Worm (Caenorhabditis elegans): ENCODE results near the gene tir-1.

tir-1 gene

DNA sequence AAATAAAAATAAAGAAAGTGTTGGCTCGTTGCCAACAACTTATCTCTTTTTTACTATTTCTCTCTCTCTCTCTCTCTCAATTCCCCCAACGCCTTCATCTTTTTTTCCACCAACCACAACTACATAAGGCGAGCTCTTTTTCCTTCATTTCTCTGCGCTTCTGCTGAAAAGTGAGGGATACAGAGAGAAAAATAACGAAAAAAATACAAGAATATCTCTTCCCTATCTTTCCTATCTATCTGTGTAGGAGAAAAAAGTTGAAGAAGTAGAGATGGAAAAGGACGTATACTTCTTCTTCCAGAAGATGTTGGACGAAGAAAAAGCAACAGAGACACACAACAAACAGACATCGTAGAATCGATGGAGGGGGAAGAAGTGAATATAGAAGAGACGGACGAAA, 2.6 kb downstream of the tir-1 start:
- TF ChIP-seq hlh-1 (tag; optimal IDR thresholded peaks at IDR 0.05) (no peak), ces-1 (GFP tag; optimal IDR thresholded peaks at IDR 0.05) (peak; percentile 62), unc-39 (tag; optimal IDR thresholded peaks at IDR 0.05) (no peak)

DNA sequence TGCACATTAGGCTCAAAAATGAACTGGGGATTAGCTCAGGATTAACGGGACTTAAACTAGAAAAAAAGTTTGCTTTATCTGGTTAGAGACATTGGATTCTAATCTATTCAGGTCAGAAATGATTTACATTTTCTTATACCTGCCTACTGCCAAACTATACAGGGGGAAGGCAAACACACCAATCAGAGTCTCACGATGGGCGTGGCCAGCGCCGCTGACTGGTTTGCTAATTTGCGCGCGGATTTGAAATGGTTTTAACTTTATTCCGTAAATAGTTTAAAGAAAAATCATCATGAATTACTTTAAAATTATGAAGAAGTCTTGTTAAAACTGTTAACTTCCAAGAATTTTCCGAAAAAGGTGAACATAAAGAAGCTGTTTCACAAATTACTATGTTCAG, 3.1 kb downstream of the tir-1 start:
- TF ChIP-seq unc-120 (tag; optimal IDR thresholded peaks at IDR 0.05; ENCODE audit: poor library complexity, severe bottlenecking) (no peak), unc-39 (tag; optimal IDR thresholded peaks at IDR 0.05) (no peak), ces-1 (GFP tag; optimal IDR thresholded peaks at IDR 0.05) (no peak), mep-1 (tag; optimal IDR thresholded peaks at IDR 0.05) (no peak), ceh-43 (GFP tag; optimal IDR thresholded peaks at IDR 0.05) (no peak), flh-1 (GFP tag; optimal IDR thresholded peaks at IDR 0.05) (no peak)

DNA sequence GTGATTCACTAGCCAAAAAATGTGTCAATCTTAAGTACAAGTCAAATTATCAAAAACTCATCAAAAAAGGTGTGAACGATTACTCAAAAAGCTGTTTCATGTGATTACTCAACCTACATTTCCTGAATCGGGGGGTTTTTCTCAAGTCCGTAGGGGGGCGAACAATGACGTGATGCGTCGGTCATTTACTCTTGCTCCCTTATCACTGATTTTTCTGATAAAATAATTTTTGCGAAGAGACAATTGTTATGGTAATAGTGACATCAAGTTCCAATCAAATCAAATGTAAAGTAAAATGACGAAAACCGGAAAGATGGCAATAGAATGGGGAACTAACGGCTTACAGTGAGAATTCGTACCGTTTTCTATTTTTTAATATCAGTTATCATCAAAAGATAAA, 7.5 kb downstream of the tir-1 start:
- TF ChIP-seq unc-62 (GFP tag; optimal IDR thresholded peaks at IDR 0.05): no peak
- no peak for TF ChIP-seq mls-2 (tag; optimal IDR thresholded peaks at IDR 0.05)
- TF ChIP-seq ztf-11 (tag; optimal IDR thresholded peaks at IDR 0.05): no peak
- TF ChIP-seq lsy-2 (tag; optimal IDR thresholded peaks at IDR 0.05): no peak
- no peak for TF ChIP-seq M03D4.4 (tag; optimal IDR thresholded peaks at IDR 0.05)
- TF ChIP-seq zip-8 (tag; optimal IDR thresholded peaks at IDR 0.05): no peak
- no peak for TF ChIP-seq ham-2 (GFP tag; optimal IDR thresholded peaks at IDR 0.05)
- TF ChIP-seq unc-39 (tag; optimal IDR thresholded peaks at IDR 0.05): no peak
- TF ChIP-seq pha-4 (tag; optimal IDR thresholded peaks at IDR 0.05): no peak
- TF ChIP-seq ces-1 (GFP tag; optimal IDR thresholded peaks at IDR 0.05): no peak

DNA sequence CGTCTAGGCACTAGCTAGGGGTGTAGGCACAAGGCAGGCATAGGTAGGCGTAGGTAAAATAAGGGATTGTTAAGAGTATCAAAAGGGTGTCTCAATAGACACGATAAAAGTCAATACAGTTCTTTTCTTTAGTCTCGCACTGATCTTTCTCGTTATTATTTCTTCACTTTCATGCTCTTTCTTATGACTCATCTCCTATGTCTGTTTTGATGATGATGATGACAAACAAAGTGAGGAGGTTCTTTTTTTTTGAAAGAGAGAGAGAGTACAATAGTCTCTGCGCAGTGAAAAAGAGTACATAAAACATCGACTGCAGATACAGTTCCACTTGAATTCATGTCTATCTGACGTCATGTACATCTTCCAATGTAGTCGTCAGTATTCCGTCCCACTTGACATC, 11.5 kb downstream of the tir-1 start:
- TF ChIP-seq cnd-1 (tag; optimal IDR thresholded peaks at IDR 0.05) (no peak), unc-120 (tag; optimal IDR thresholded peaks at IDR 0.05; ENCODE audit: poor library complexity, severe bottlenecking) (no peak), ceh-43 (GFP tag; optimal IDR thresholded peaks at IDR 0.05) (no peak), sptf-1 (tag; optimal IDR thresholded peaks at IDR 0.05) (no peak), ham-2 (GFP tag; optimal IDR thresholded peaks at IDR 0.05) (no peak), nhr-2 (tag; optimal IDR thresholded peaks at IDR 0.05) (no peak), ceh-39 (tag; optimal IDR thresholded peaks at IDR 0.05) (no peak), pha-4 (tag; optimal IDR thresholded peaks at IDR 0.05) (no peak), snpc-4 (tag; optimal IDR thresholded peaks at IDR 0.05) (no peak), flh-1 (GFP tag; optimal IDR thresholded peaks at IDR 0.05) (no peak)

DNA sequence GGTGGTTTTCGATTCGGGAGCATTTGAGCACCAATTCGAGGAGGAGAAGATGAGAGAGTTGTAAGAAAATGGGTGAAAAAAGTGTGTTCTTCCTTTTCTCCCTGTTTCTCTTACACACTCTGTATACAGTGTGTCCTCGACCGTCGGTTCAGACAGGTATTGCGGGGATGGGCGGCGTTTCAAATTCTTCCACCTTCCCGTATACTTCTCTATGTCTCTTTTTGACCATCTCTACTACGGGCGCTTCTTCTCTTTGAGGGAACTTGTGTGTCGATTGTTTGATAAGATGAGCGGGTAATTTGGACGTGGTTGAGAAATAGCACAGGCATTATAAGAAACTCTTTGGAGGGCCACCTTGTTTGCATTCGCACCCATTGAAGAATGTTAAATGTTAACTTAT, 13.9 kb downstream of the tir-1 start:
- no peak for TF ChIP-seq cnd-1 (tag; optimal IDR thresholded peaks at IDR 0.05)
- TF ChIP-seq pha-4 (tag; optimal IDR thresholded peaks at IDR 0.05): no peak
- no peak for TF ChIP-seq blmp-1 (tag; optimal IDR thresholded peaks at IDR 0.05)
- TF ChIP-seq nhr-28 (tag; optimal IDR thresholded peaks at IDR 0.05): no peak

DNA sequence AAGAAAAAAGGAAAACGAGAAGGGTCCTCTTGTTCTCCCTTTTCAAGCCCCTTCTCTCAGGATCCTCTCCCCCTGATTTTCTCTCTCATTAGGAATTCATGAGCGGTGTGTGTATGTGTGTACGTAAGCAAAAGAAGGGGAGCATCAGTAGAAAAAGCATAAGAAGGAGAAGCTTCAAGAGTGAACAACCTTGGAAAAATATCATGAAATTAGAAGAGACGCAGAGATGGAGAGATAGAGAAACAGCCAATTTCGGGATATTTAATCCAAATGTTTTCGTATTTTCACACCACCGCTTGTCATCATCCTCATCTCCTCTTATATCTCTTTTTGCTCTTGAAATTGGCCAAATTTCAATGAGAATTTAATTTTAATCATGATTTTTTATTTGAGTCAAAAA, 18.3 kb downstream of the tir-1 start:
- TF ChIP-seq nhr-2 (tag; optimal IDR thresholded peaks at IDR 0.05): no peak
- TF ChIP-seq unc-62 (GFP tag; optimal IDR thresholded peaks at IDR 0.05): no peak
- no peak for TF ChIP-seq cnd-1 (tag; optimal IDR thresholded peaks at IDR 0.05)
- no peak for TF ChIP-seq pha-4 (tag; optimal IDR thresholded peaks at IDR 0.05)

DNA sequence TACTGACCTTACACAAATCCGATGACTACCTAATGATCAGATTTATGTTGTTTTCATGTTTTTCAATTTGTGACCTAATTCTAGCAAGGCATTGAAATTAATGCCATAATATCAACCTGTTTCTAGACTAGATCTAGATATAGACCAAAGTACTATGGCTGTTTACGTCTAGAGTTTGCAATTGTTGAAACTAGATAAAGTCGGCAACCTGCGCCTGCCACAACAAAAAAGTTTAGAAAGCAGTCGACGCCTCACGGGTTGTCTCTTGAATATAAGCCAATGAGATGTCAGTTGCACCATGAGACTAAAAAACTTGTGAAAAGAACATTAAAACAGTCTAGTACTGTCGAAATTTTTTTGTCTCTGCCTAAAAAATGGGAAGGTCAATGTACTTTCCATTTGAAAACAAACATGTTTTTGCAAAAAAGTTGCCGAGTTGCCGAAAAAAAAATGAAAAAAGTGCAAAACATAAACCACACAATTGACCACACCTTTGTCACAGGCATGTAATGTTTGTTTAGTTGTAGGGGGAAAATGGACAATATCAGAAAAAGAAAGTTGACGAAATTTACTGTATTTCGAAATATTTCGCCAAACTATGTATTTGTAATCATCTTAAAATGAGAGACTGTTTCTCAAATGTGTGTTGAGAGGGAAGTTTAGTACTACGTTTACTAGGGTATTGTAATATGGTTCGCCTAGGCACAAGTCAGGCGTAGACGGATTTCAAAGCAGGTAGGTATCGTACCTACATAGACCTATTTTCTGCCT, 22.3 kb downstream of the tir-1 start:
- TF ChIP-seq mab-5 (tag; optimal IDR thresholded peaks at IDR 0.05) (no peak), bed-3 (GFP tag; optimal IDR thresholded peaks at IDR 0.05) (no peak), unc-62 (GFP tag; optimal IDR thresholded peaks at IDR 0.05) (no peak), ztf-11 (tag; optimal IDR thresholded peaks at IDR 0.05) (no peak), nhr-12 (tag; optimal IDR thresholded peaks at IDR 0.05) (no peak), mep-1 (tag; optimal IDR thresholded peaks at IDR 0.05) (no peak)

Data from whole organism, mixed stage, embryonic.